Worm (Caenorhabditis elegans) whole organism, L3 larva: Measurements from ENCODE around the gene Y39A1A.24.

ENCODE experiments used
- jun-1 ChIP-seq: fragments of 150-350 bp; optimal IDR thresholded peaks from 2 replicates; lab custom pipeline; 2014; ENCODE audit warnings: missing biosample characterization, missing genetic modification reagents, missing genetic modification characterization
- lin-15B ChIP-seq: fragments of 150-350 bp; optimal IDR thresholded peaks from 2 replicates; lab custom pipeline; 2014; ENCODE audit warnings: missing biosample characterization, missing genetic modification characterization
- nhr-11 ChIP-seq: fragments of 150-350 bp; optimal IDR thresholded peaks from 2 replicates; lab custom pipeline; 2014; ENCODE audit warnings: missing biosample characterization, missing genetic modification characterization
- skn-1 ChIP-seq: fragments of 150-350 bp; optimal IDR thresholded peaks from 2 replicates; lab custom pipeline; 2014; ENCODE audit warnings: missing biosample characterization, missing genetic modification characterization
- unc-62 ChIP-seq: fragments of 150-350 bp; sonication (generic microtip); optimal IDR thresholded peaks from 4 replicates; lab custom pipeline; 2014; ENCODE audit warnings: missing biosample characterization, missing genetic modification reagents, missing genetic modification characterization

- no peak for TF ChIP-seq jun-1 (tag; lab: Kevin White, UChicago)
- TF ChIP-seq lin-15B (tag; lab: Kevin White, UChicago), result peak; percentile 67
- TF ChIP-seq skn-1 (tag; lab: Kevin White, UChicago), result peak; percentile 4
- TF ChIP-seq unc-62 (GFP tag; lab: Kevin White, UChicago), result peak; percentile 25
- TF ChIP-seq nhr-11 (tag; lab: Kevin White, UChicago), result no peak
Observed at ce11 chrIII:10621208-10621607, 8.8 kb downstream of the Y39A1A.24 start, which contains the start of the genes lron-10 and hpr-9.
